Fruit fly (Drosophila melanogaster): ENCODE measurements around the gene CG9133.

Gene CG9133

DNA sequence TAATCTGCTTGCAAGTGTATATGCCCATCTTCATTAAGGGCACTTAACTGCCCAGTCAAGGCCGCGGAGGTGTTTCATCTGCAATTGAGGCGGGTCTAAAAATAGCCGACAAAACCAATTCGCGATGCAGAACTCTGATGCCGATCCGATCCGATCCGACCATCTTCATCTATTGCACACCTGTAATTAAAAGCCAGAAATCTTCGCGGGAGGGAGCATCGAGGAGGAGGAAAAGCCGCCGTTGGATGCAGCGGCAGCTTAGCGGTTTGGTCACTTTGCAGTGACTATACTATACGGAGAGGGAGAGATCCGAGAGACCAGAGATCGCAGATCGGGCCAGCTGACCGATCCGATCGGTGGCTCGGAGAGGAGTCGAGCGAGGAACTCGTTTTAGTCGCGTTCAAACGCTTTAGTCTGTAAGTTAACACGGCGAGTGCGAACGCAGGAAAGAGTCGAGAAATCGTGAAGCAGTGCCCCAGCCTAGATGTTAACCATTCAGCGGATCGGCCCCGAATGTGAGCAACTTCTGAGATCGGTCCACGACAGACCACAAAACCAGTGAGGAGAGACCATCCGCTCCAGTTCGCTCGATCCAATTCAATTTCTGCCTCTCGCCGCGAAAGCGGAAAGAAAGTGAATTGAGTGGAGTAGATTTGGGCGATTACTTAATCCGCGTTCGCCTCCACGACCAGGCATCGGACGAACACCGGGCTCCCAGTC is 4.4 kb downstream of the CG9133 start, which contains the start of gene tfc:
tfc (plus strand) TSS at position 389 of the 720 bp plus-strand sequence.
- TF ChIP-seq Jra (GFP tag; optimal IDR thresholded peaks at IDR 0.05): no peak
- no peak for TF ChIP-seq Mio (GFP tag; optimal IDR thresholded peaks at IDR 0.05)
- no peak for TF ChIP-seq brk (GFP tag; optimal IDR thresholded peaks at IDR 0.05)
- no peak for TF ChIP-seq Myc (optimal IDR thresholded peaks at IDR 0.05)
- no peak for TF ChIP-seq CG9705 (GFP tag; optimal IDR thresholded peaks at IDR 0.05)
- no peak for TF ChIP-seq ey (GFP tag; optimal IDR thresholded peaks at IDR 0.05)
- TF ChIP-seq h (GFP tag; optimal IDR thresholded peaks at IDR 0.05): peak; percentile 65
- TF ChIP-seq HLH106 (tag; optimal IDR thresholded peaks at IDR 0.05): no peak
- no peak for TF ChIP-seq Hnf4 (GFP tag; optimal IDR thresholded peaks at IDR 0.05)
- no peak for TF ChIP-seq CG32264 (GFP tag; optimal IDR thresholded peaks at IDR 0.05)
- TF ChIP-seq pan (optimal IDR thresholded peaks at IDR 0.05): no peak
- no peak for TF ChIP-seq sage (GFP tag; optimal IDR thresholded peaks at IDR 0.05)
- no peak for TF ChIP-seq psq (GFP tag; optimal IDR thresholded peaks at IDR 0.05)
- peak; percentile 23 for TF ChIP-seq Dif (GFP tag; optimal IDR thresholded peaks at IDR 0.05; ENCODE audit: partially characterized antibody)
- no peak for TF ChIP-seq Abd-B (GFP tag; optimal IDR thresholded peaks at IDR 0.05)
- peak; percentile 35 for TF ChIP-seq fru (GFP tag; optimal IDR thresholded peaks at IDR 0.05)
- TF ChIP-seq lola (GFP tag; optimal IDR thresholded peaks at IDR 0.05): no peak
- TF ChIP-seq usp (GFP tag; optimal IDR thresholded peaks at IDR 0.05): no peak
- TF ChIP-seq Vsx2 (GFP tag; optimal IDR thresholded peaks at IDR 0.05; ENCODE audit: partially characterized antibody): peak; percentile 43
- TF ChIP-seq dmrt93B (GFP tag; optimal IDR thresholded peaks at IDR 0.05): no peak
- peak; percentile 12 for TF ChIP-seq jim (GFP tag; optimal IDR thresholded peaks at IDR 0.05)
- TF ChIP-seq woc (GFP tag; optimal IDR thresholded peaks at IDR 0.05): no peak
- peak; percentile 9 for TF ChIP-seq rgr (GFP tag; optimal IDR thresholded peaks at IDR 0.05)
- no peak for TF ChIP-seq Rel (GFP tag; optimal IDR thresholded peaks at IDR 0.05)
- TF ChIP-seq Rel (tag; optimal IDR thresholded peaks at IDR 0.05): peak; percentile 17
- peak; percentile 15 for TF ChIP-seq Sp1 (GFP tag; optimal IDR thresholded peaks at IDR 0.05)
- TF ChIP-seq dl (GFP tag; optimal IDR thresholded peaks at IDR 0.05; ENCODE audit: insufficient read depth in 1 of 2, partially characterized antibody in 2 of 2): no peak
- no peak for TF ChIP-seq sv (GFP tag; optimal IDR thresholded peaks at IDR 0.05)
- TF ChIP-seq OdsH (GFP tag; optimal IDR thresholded peaks at IDR 0.05): no peak
- peak in 1 of 2 experiments; percentile 10 for TF ChIP-seq foxo (GFP tag; optimal IDR thresholded peaks at IDR 0.05)
- peak; percentile 17 for TF ChIP-seq Hr83 (GFP tag; optimal IDR thresholded peaks at IDR 0.05; ENCODE audit: poor library complexity, severe bottlenecking)
- TF ChIP-seq GATAd (GFP tag; optimal IDR thresholded peaks at IDR 0.05): no peak
- no peak for TF ChIP-seq Hr78 (GFP tag; optimal IDR thresholded peaks at IDR 0.05)
- no peak for TF ChIP-seq tai (GFP tag; optimal IDR thresholded peaks at IDR 0.05)
- TF ChIP-seq CrebA (GFP tag; optimal IDR thresholded peaks at IDR 0.05; ENCODE audit: borderline replicate concordance): no peak
- no peak for TF ChIP-seq Dfd (GFP tag; optimal IDR thresholded peaks at IDR 0.05)
- TF ChIP-seq N (GFP tag; optimal IDR thresholded peaks at IDR 0.05): no peak
- TF ChIP-seq br (GFP tag; optimal IDR thresholded peaks at IDR 0.05): peak; percentile 7
- no peak for TF ChIP-seq dsf (GFP tag; optimal IDR thresholded peaks at IDR 0.05; ENCODE audit: borderline replicate concordance)

dm6 chr3L:1258547-1258946 is 6.7 kb downstream of the CG9133 start:
- TF ChIP-seq GATAd (GFP tag; optimal IDR thresholded peaks at IDR 0.05) (no peak), sage (GFP tag; optimal IDR thresholded peaks at IDR 0.05) (no peak), lola (GFP tag; optimal IDR thresholded peaks at IDR 0.05) (no peak), Hr78 (GFP tag; optimal IDR thresholded peaks at IDR 0.05) (no peak), pan (optimal IDR thresholded peaks at IDR 0.05) (no peak)

- TF ChIP-seq rgr (GFP tag; optimal IDR thresholded peaks at IDR 0.05) (peak; percentile 23), Hnf4 (GFP tag; optimal IDR thresholded peaks at IDR 0.05) (peak; percentile 2), foxo (GFP tag; optimal IDR thresholded peaks at IDR 0.05) (peak in 1 of 2 experiments; percentile 43), ey (GFP tag; optimal IDR thresholded peaks at IDR 0.05) (peak; percentile 34), h (GFP tag; optimal IDR thresholded peaks at IDR 0.05) (peak; percentile 71), tai (GFP tag; optimal IDR thresholded peaks at IDR 0.05) (no peak), woc (GFP tag; optimal IDR thresholded peaks at IDR 0.05) (peak; percentile 71), pan (optimal IDR thresholded peaks at IDR 0.05) (peak; percentile 25), dmrt93B (GFP tag; optimal IDR thresholded peaks at IDR 0.05) (peak; percentile 12), br (GFP tag; optimal IDR thresholded peaks at IDR 0.05) (peak; percentile 42), CG32264 (GFP tag; optimal IDR thresholded peaks at IDR 0.05) (no peak), fru (GFP tag; optimal IDR thresholded peaks at IDR 0.05) (peak; percentile 34), Dif (GFP tag; optimal IDR thresholded peaks at IDR 0.05; ENCODE audit: partially characterized antibody) (no peak), OdsH (GFP tag; optimal IDR thresholded peaks at IDR 0.05) (peak; percentile 38)
These were observed 13.2 kb downstream of the CG9133 start for dm6 chr3L:1264998-1265397.
